Worm (Caenorhabditis elegans): Measurements from ENCODE around the gene F15B10.3.

Gene F15B10.3

DNA sequence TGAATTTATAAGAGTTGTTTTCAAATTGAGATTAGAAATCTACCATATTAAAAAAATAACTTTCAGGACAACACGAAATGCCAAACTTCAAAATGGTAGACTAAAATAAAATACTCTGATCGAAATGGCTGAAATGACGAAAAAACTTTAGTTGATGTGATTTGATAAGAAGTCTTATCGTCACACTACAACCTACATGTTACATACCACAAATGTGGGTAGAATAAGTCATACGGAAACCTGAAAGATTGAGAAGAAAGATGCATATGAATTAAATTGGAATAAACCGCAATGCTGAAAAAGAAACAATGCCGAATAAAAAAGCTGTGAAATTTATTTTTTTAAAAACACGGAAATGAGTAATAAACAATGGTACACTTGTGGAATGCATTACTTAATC, 4.6 kb downstream of the F15B10.3 start:
- TF ChIP-seq skn-1 (tag; optimal IDR thresholded peaks at IDR 0.05), result no peak
- no peak for TF ChIP-seq daf-16 (GFP tag; optimal IDR thresholded peaks at IDR 0.05)
- peak; percentile 3 for TF ChIP-seq daf-16 (tag; optimal IDR thresholded peaks at IDR 0.05)
- peak; percentile 99 for TF ChIP-seq nhr-28 (tag; optimal IDR thresholded peaks at IDR 0.05)
- TF ChIP-seq nhr-111 (GFP tag; optimal IDR thresholded peaks at IDR 0.05), result no peak
- peak; percentile 18 for TF ChIP-seq pqm-1 (tag; optimal IDR thresholded peaks at IDR 0.05)
- peak; percentile 77 for TF ChIP-seq aha-1 (tag)
- peak in 1 of 2 experiments; percentile 50 for TF ChIP-seq unc-62 (GFP tag; optimal IDR thresholded peaks at IDR 0.05 in 1 of 2)
- no peak for TF ChIP-seq unc-62 (tag; optimal IDR thresholded peaks at IDR 0.05)
- no peak for TF ChIP-seq lin-38 (GFP tag; IDR thresholded peaks at IDR 0.05)

DNA sequence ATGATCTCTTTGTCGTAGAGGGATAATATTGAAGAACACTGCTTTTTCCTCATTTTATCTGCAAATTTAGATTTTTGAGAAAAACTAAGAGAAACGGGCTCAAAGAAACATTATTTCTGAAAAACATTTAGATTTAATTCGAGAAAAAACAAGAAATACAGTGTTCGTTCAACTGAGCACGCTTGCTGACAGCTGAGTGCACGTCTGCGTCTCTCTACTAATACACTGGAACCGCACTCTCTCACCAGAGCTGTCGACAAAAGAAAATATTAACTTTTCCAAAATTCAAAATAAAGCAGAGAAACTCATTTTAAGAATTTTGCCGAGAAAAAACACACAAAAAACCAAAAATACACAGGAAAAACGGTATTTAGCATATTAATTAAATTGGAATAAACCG, 10.8 kb downstream of the F15B10.3 start, which contains the start of gene drh-1:
drh-1 (minus strand) TSS at position 58 of the 400 bp plus-strand sequence.
- TF ChIP-seq lin-38 (GFP tag; IDR thresholded peaks at IDR 0.05) (peak; percentile 68), lin-1 (GFP tag; IDR thresholded peaks at IDR 0.05) (no peak), snpc-1.2 (GFP tag; IDR thresholded peaks at IDR 0.05) (peak; percentile 73), ctbp-1 (GFP tag; IDR thresholded peaks at IDR 0.05) (no peak), nhr-6 (tag; optimal IDR thresholded peaks at IDR 0.05) (peak; percentile 18), lin-39 (tag; optimal IDR thresholded peaks at IDR 0.05) (no peak), aly-2 (tag; optimal IDR thresholded peaks at IDR 0.05) (no peak), mes-2 (tag; optimal IDR thresholded peaks at IDR 0.05; ENCODE audit: poor library complexity, severe bottlenecking) (peak; percentile 46), dve-1 (tag; optimal IDR thresholded peaks at IDR 0.05; ENCODE audit: insufficient read depth) (peak; percentile 44), lsy-2 (tag; optimal IDR thresholded peaks at IDR 0.05) (peak in 1 of 2 experiments; percentile 65), fkh-10 (GFP tag; optimal IDR thresholded peaks at IDR 0.05) (no peak), daf-16 (GFP tag; optimal IDR thresholded peaks at IDR 0.05) (no peak), daf-16 (tag; optimal IDR thresholded peaks at IDR 0.05) (peak; percentile 22)

DNA sequence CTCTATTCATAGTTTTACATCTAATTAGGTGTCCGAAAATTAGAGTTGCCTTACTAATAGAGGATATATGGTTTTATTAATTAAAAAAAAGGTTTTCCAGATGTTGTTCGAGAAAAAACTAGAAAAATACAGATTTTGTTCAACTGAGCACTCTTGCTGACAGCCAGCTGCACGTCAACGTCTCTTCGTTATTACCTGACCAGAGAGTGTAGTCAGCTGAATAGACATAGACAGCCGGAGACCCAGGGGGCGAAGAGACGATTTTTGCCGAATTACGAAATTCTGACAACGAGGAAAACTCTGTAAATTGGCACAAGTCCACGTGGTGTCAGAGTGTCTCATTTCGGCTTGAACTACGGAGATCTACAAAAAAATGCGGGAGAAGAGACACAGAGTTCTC, 16.1 kb downstream of the F15B10.3 start:
- TF ChIP-seq daf-16 (GFP tag; optimal IDR thresholded peaks at IDR 0.05), result no peak
- TF ChIP-seq daf-16 (tag; optimal IDR thresholded peaks at IDR 0.05), result peak; percentile 26
- TF ChIP-seq attf-4 (tag; optimal IDR thresholded peaks at IDR 0.05), result no peak
- peak; percentile 17 for TF ChIP-seq mxl-3 (GFP tag; optimal IDR thresholded peaks at IDR 0.05)
- no peak for TF ChIP-seq fkh-10 (GFP tag; optimal IDR thresholded peaks at IDR 0.05)
- TF ChIP-seq lsy-2 (tag; optimal IDR thresholded peaks at IDR 0.05), result peak in 1 of 2 experiments; percentile 34
- no peak for TF ChIP-seq egl-27 (tag; optimal IDR thresholded peaks at IDR 0.05)
- TF ChIP-seq pha-4 (GFP tag; IDR thresholded peaks at IDR 0.05), result peak; percentile 52; the same call in 1 of the 2 replicates
- TF ChIP-seq pha-4 (tag; optimal IDR thresholded peaks at IDR 0.05), result no peak
- no peak for TF ChIP-seq Y5F2A.4 (GFP tag; optimal IDR thresholded peaks at IDR 0.05)
- TF ChIP-seq hif-1 (tag; optimal IDR thresholded peaks at IDR 0.05), result peak in 1 of 2 experiments; percentile 12
- peak; percentile 29 for TF ChIP-seq mep-1 (tag; optimal IDR thresholded peaks at IDR 0.05)
- TF ChIP-seq daf-8 (GFP tag; IDR thresholded peaks at IDR 0.05), result no peak
- TF ChIP-seq lin-38 (GFP tag; IDR thresholded peaks at IDR 0.05), result peak; percentile 54
- peak; percentile 72 for TF ChIP-seq hlh-11 (tag; optimal IDR thresholded peaks at IDR 0.05)
- TF ChIP-seq dve-1 (tag; optimal IDR thresholded peaks at IDR 0.05; ENCODE audit: insufficient read depth), result peak; percentile 28
- no peak for TF ChIP-seq ceh-62 (tag; optimal IDR thresholded peaks at IDR 0.05)
- TF ChIP-seq hlh-30 (tag; optimal IDR thresholded peaks at IDR 0.05; ENCODE audit: insufficient read depth), result peak; percentile 62
- peak; percentile 18; the same call in 1 of the 2 replicates for TF ChIP-seq dmd-6 (GFP tag; IDR thresholded peaks at IDR 0.05)
- no peak for TF ChIP-seq nhr-11 (tag; optimal IDR thresholded peaks at IDR 0.05)
- TF ChIP-seq zfp-2 (tag; optimal IDR thresholded peaks at IDR 0.05), result no peak
- TF ChIP-seq ama-1 (optimal IDR thresholded peaks at IDR 0.05), result no peak
- no peak for TF ChIP-seq F10B5.3 (tag; optimal IDR thresholded peaks at IDR 0.05)
- no peak for TF ChIP-seq egl-43 (GFP tag; IDR thresholded peaks at IDR 0.05)
- TF ChIP-seq unc-39 (tag; optimal IDR thresholded peaks at IDR 0.05), result no peak
- no peak for TF ChIP-seq zag-1 (tag; optimal IDR thresholded peaks at IDR 0.05)
